Fruit fly (Drosophila melanogaster) whole organism, embryonic: ENCODE results near the gene Hpr1.

Experiments
- Atf3 ChIP-seq: fragments of 200-800 bp; sonication (Bioruptor generic); optimal IDR thresholded peaks from 3 replicates; lab custom pipeline; 2016; ENCODE audit warnings: missing biosample characterization, missing genetic modification characterization
- CG10321 ChIP-seq: fragments of 200-800 bp; sonication (Bioruptor generic); IDR thresholded peaks from 2 replicates; pipeline ENCODE4 v1.3.6; 2022; ENCODE audit warnings: missing biosample characterization, missing genetic modification characterization
- CG11504 ChIP-seq: fragments of 200-800 bp; sonication (Bioruptor generic); optimal IDR thresholded peaks from 3 replicates; lab custom pipeline; 2019; ENCODE audit warnings: missing biosample characterization, mild to moderate bottlenecking, missing genetic modification characterization, moderate library complexity
- CG12104 ChIP-seq: fragments of 200-800 bp; sonication (Bioruptor generic); optimal IDR thresholded peaks from 3 replicates; lab custom pipeline; 2016; ENCODE audit warnings: missing biosample characterization, missing genetic modification characterization
- CG1233 ChIP-seq: fragments of 200-800 bp; sonication (Bioruptor generic); optimal IDR thresholded peaks from 4 replicates; lab custom pipeline; 2018; ENCODE audit warnings: missing biosample characterization, mild to moderate bottlenecking, missing genetic modification characterization
- CG14014 ChIP-seq: fragments of 200-800 bp; sonication (Bioruptor generic); IDR thresholded peaks from 2 replicates; pipeline ENCODE4 v1.3.6; 2022; ENCODE audit warnings: missing biosample characterization, missing genetic modification characterization
- CG14441 ChIP-seq: fragments of 200-800 bp; sonication (Bioruptor generic); IDR thresholded peaks from 2 replicates; pipeline ENCODE4 v1.3.6; 2022; ENCODE audit warnings: missing biosample characterization, missing genetic modification characterization
- CG1529 ChIP-seq: fragments of 200-800 bp; sonication (Bioruptor generic); optimal IDR thresholded peaks from 3 replicates; lab custom pipeline; 2018; ENCODE audit warnings: missing biosample characterization, missing genetic modification characterization
- CG1647 ChIP-seq: fragments of 200-800 bp; sonication (Bioruptor generic); optimal IDR thresholded peaks from 3 replicates; lab custom pipeline; 2016; ENCODE audit warnings: missing biosample characterization, missing genetic modification characterization
- CG18764 ChIP-seq: fragments of 200-800 bp; sonication (Bioruptor generic); optimal IDR thresholded peaks from 3 replicates; lab custom pipeline; 2016; ENCODE audit warnings: missing biosample characterization, missing genetic modification characterization
- CG2202 ChIP-seq: fragments of 200-800 bp; sonication (Bioruptor generic); optimal IDR thresholded peaks from 2 replicates; lab custom pipeline; 2018; ENCODE audit warnings: missing biosample characterization, mild to moderate bottlenecking, missing genetic modification characterization
- CG30020 ChIP-seq: fragments of 200-800 bp; optimal IDR thresholded peaks from 2 replicates; lab custom pipeline; 2019; ENCODE audit warnings: missing biosample characterization, mild to moderate bottlenecking, missing genetic modification characterization, moderate library complexity
- CG31365 ChIP-seq: fragments of 200-800 bp; sonication (Bioruptor generic); optimal IDR thresholded peaks from 2 replicates; lab custom pipeline; 2018; ENCODE audit warnings: missing biosample characterization, mild to moderate bottlenecking, missing genetic modification characterization
- CG31388 ChIP-seq: fragments of 200-800 bp; sonication (Bioruptor generic); optimal IDR thresholded peaks from 2 replicates; lab custom pipeline; 2016; ENCODE audit warnings: missing biosample characterization, missing genetic modification characterization
- CG3163 ChIP-seq: fragments of 200-800 bp; sonication (Bioruptor generic); optimal IDR thresholded peaks from 3 replicates; lab custom pipeline; 2016; ENCODE audit warnings: missing biosample characterization, missing genetic modification characterization
- CG33213 ChIP-seq: fragments of 200-800 bp; sonication (Bioruptor generic); optimal IDR thresholded peaks from 3 replicates; lab custom pipeline; 2016; ENCODE audit warnings: missing biosample characterization, missing genetic modification characterization
- CG5180 ChIP-seq: fragments of 200-800 bp; sonication (Bioruptor generic); optimal IDR thresholded peaks from 3 replicates; lab custom pipeline; 2017; ENCODE audit warnings: missing biosample characterization, missing genetic modification characterization, mild to moderate bottlenecking, moderate library complexity, missing genetic modification reagents
- CG5953 ChIP-seq: fragments of 200-800 bp; sonication (Bioruptor generic); IDR thresholded peaks from 2 replicates; pipeline ENCODE4 v1.3.6; 2022; ENCODE audit warnings: missing biosample characterization, missing genetic modification characterization
- CG7745 ChIP-seq: fragments of 200-800 bp; sonication (Bioruptor generic); optimal IDR thresholded peaks from 2 replicates; lab custom pipeline; 2018; ENCODE audit warnings: missing biosample characterization, mild to moderate bottlenecking, missing genetic modification characterization, moderate library complexity
- E2f2 ChIP-seq: fragments of 200-800 bp; sonication (Bioruptor generic); IDR thresholded peaks from 2 replicates; pipeline ENCODE4 v1.3.6; 2022; ENCODE audit warnings: missing biosample characterization, missing genetic modification characterization
- Eip74EF ChIP-seq, 2 experiments: fragments of 200-800 bp in 1 of 2; fragments of >200 bp in 1 of 2; sonication (Bioruptor generic) in 1 of 2; optimal IDR thresholded peaks; 2 replicates each; lab custom pipeline; 2017 to 2019; ENCODE audit warnings: missing biosample characterization in 2 of 2, missing genetic modification characterization in 2 of 2, mild to moderate bottlenecking in 1 of 2, moderate library complexity in 1 of 2
- H2.0 ChIP-seq: fragments of 200-800 bp; sonication (Bioruptor generic); IDR thresholded peaks from 2 replicates; pipeline ENCODE4 v1.3.6; 2022; ENCODE audit warnings: missing biosample characterization, missing genetic modification characterization
- Lhr ChIP-seq: fragments of 200-800 bp; sonication (Bioruptor generic); optimal IDR thresholded peaks from 3 replicates; lab custom pipeline; 2017; ENCODE audit warnings: mild to moderate bottlenecking, missing biosample characterization, missing genetic modification reagents, missing genetic modification characterization
- Med ChIP-seq: fragments of 200-800 bp; sonication (Bioruptor generic); peaks from one replicate; lab custom pipeline; 2016; ENCODE audit warnings: missing biosample characterization, missing genetic modification characterization, mild to moderate bottlenecking, inconsistent platforms, moderate library complexity
- Mes4 ChIP-seq: fragments of 200-800 bp; sonication (Bioruptor generic); optimal IDR thresholded peaks from 2 replicates; lab custom pipeline; 2016; ENCODE audit warnings: missing biosample characterization, missing genetic modification characterization
- PHDP ChIP-seq: fragments of 200-800 bp; sonication (Bioruptor generic); optimal IDR thresholded peaks from 3 replicates; lab custom pipeline; 2018; ENCODE audit warnings: missing biosample characterization, mild to moderate bottlenecking, missing genetic modification characterization, moderate library complexity
- Ptx1 ChIP-seq: fragments of 200-800 bp; sonication (Bioruptor generic); IDR thresholded peaks from 2 replicates; pipeline ENCODE4 v1.3.6; 2022; ENCODE audit warnings: missing biosample characterization, missing genetic modification characterization
- Sry-δ ChIP-seq: fragments of 200-800 bp; sonication (Bioruptor generic); optimal IDR thresholded peaks from 2 replicates; lab custom pipeline; 2016; ENCODE audit warnings: missing biosample characterization, missing genetic modification characterization
- Xbp1 ChIP-seq: fragments of 200-800 bp; sonication (Bioruptor generic); optimal IDR thresholded peaks from 3 replicates; lab custom pipeline; 2016; ENCODE audit warnings: missing biosample characterization, mild to moderate bottlenecking, missing genetic modification characterization
- ab ChIP-seq: fragments of 200-800 bp; sonication (Bioruptor generic); optimal IDR thresholded peaks from 2 replicates; lab custom pipeline; 2016; ENCODE audit warnings: missing biosample characterization, missing genetic modification characterization
- ara ChIP-seq: fragments of 200-800 bp; sonication (Bioruptor generic); IDR thresholded peaks from 2 replicates; pipeline ENCODE4 v1.3.6; 2022; ENCODE audit warnings: missing biosample characterization, missing genetic modification characterization
- bcd ChIP-seq: fragments of 200-800 bp; sonication (Bioruptor generic); optimal IDR thresholded peaks from 2 replicates; lab custom pipeline; 2017; ENCODE audit warnings: missing biosample characterization, mild to moderate bottlenecking, missing genetic modification characterization
- cato ChIP-seq: fragments of 200-800 bp; sonication (Bioruptor generic); optimal IDR thresholded peaks from 2 replicates; lab custom pipeline; 2016; ENCODE audit warnings: missing biosample characterization, missing genetic modification characterization, borderline replicate concordance
- danr ChIP-seq: fragments of 200-800 bp; sonication (Bioruptor generic); IDR thresholded peaks from 2 replicates; pipeline ENCODE4 v1.3.6; 2022; ENCODE audit warnings: missing biosample characterization, missing genetic modification characterization
- eve ChIP-seq, 2 experiments: fragments of >200 bp; optimal IDR thresholded peaks; 2 replicates each; lab custom pipeline; 2017; ENCODE audit warnings: missing biosample characterization in 2 of 2, missing genetic modification characterization in 2 of 2
- ewg ChIP-seq: fragments of 200-800 bp; sonication (Bioruptor generic); optimal IDR thresholded peaks from 3 replicates; lab custom pipeline; 2017; ENCODE audit warnings: mild to moderate bottlenecking, missing biosample characterization, missing genetic modification reagents, missing genetic modification characterization
- eyg ChIP-seq: fragments of 200-800 bp; sonication (Bioruptor generic); optimal IDR thresholded peaks from 3 replicates; lab custom pipeline; 2016; ENCODE audit warnings: missing biosample characterization, missing genetic modification characterization
- ftz-f1 ChIP-seq: fragments of 200-800 bp; sonication (Bioruptor generic); optimal IDR thresholded peaks from 2 replicates; lab custom pipeline; 2016; ENCODE audit warnings: missing biosample characterization, missing genetic modification characterization
- gsb ChIP-seq: fragments of 200-800 bp; sonication (Bioruptor generic); IDR thresholded peaks from 2 replicates; pipeline ENCODE4 v1.3.6; 2022; ENCODE audit warnings: missing biosample characterization, missing genetic modification characterization
- h ChIP-seq: fragments of >200 bp; optimal IDR thresholded peaks from 2 replicates; lab custom pipeline; 2017
- mirr ChIP-seq: fragments of 200-800 bp; sonication (Bioruptor generic); optimal IDR thresholded peaks from 3 replicates; lab custom pipeline; 2018; ENCODE audit warnings: missing biosample characterization, mild to moderate bottlenecking, missing genetic modification characterization
- nerfin-2 ChIP-seq: fragments of 200-800 bp; sonication (Bioruptor generic); IDR thresholded peaks from 2 replicates; pipeline ENCODE4 v1.3.6; 2022; ENCODE audit warnings: missing biosample characterization, missing genetic modification characterization; ENCODE audit not compliant: partially characterized antibody
- peb ChIP-seq: fragments of 200-800 bp; sonication (Bioruptor generic); IDR thresholded peaks from 2 replicates; pipeline ENCODE4 v1.3.6; 2022; ENCODE audit warnings: missing biosample characterization, missing genetic modification characterization
- phol ChIP-seq: fragments of 200-800 bp; sonication (Bioruptor generic); optimal IDR thresholded peaks from 3 replicates; lab custom pipeline; 2018; ENCODE audit warnings: missing biosample characterization, mild to moderate bottlenecking, missing genetic modification characterization, moderate library complexity
- run ChIP-seq: fragments of 200-800 bp; sonication (Bioruptor generic); optimal IDR thresholded peaks from 3 replicates; lab custom pipeline; 2018; ENCODE audit warnings: missing biosample characterization, mild to moderate bottlenecking, missing genetic modification characterization
- scrt ChIP-seq: fragments of 200-800 bp; sonication (Bioruptor generic); optimal IDR thresholded peaks from 2 replicates; lab custom pipeline; 2018; ENCODE audit warnings: missing biosample characterization, mild to moderate bottlenecking, missing genetic modification characterization, moderate library complexity
- stc ChIP-seq: fragments of 200-800 bp; sonication (Bioruptor generic); IDR thresholded peaks from 2 replicates; pipeline ENCODE4 v1.3.6; 2022; ENCODE audit warnings: missing biosample characterization, missing genetic modification characterization
- tx ChIP-seq: fragments of 200-800 bp; sonication (Bioruptor generic); optimal IDR thresholded peaks from 2 replicates; lab custom pipeline; 2016; ENCODE audit warnings: missing biosample characterization, missing genetic modification characterization
- unpg ChIP-seq: fragments of 200-800 bp; sonication (Bioruptor generic); optimal IDR thresholded peaks from 3 replicates; lab custom pipeline; 2018; ENCODE audit warnings: missing biosample characterization, mild to moderate bottlenecking, missing genetic modification characterization, moderate library complexity
- vnd ChIP-seq: fragments of 200-800 bp; sonication (Bioruptor generic); IDR thresholded peaks from 3 replicates; pipeline ENCODE4 v1.3.6; 2022; ENCODE audit warnings: missing biosample characterization, missing genetic modification characterization; ENCODE audit not compliant: partially characterized antibody
- zen ChIP-seq: fragments of 200-800 bp; sonication (Bioruptor generic); optimal IDR thresholded peaks from 3 replicates; lab custom pipeline; 2018; ENCODE audit warnings: missing biosample characterization, mild to moderate bottlenecking, missing genetic modification characterization, moderate library complexity

Gene Hpr1

dm6 chr3R:5861218-5861902 is 40.1 kb upstream of the Hpr1 start (continued):
- peak; percentile 67 for TF ChIP-seq Med (GFP tag; lab: Kevin White, UChicago)
- TF ChIP-seq eve (GFP tag; optimal IDR thresholded peaks at IDR 0.05; lab: Kevin White, UChicago), result no peak
- TF ChIP-seq CG5180, result no peak
- TF ChIP-seq Atf3, result no peak
- peak; percentile 44 for TF ChIP-seq CG1233 (GFP tag; lab: Kevin White, UChicago)
- no peak for TF ChIP-seq danr (GFP tag; lab: Robert Waterston, UW)
- TF ChIP-seq ab (GFP tag; lab: Kevin White, UChicago), result no peak
- TF ChIP-seq CG30020 (tag; lab: Kevin White, UChicago), result no peak
- no peak for TF ChIP-seq gsb (GFP tag; lab: Robert Waterston, UW)
- TF ChIP-seq tx, result no peak
- no peak for TF ChIP-seq cato (GFP tag; lab: Kevin White, UChicago)
- no peak for TF ChIP-seq run (tag; lab: Kevin White, UChicago)
- peak; percentile 14 for TF ChIP-seq Xbp1 (GFP tag; lab: Kevin White, UChicago)
- no peak for TF ChIP-seq CG31388 (GFP tag; lab: Kevin White, UChicago)
- TF ChIP-seq nerfin-2 (GFP tag; lab: Robert Waterston, UW), result no peak
- peak; percentile 44 for TF ChIP-seq CG14014 (GFP tag; lab: Robert Waterston, UW)
- no peak for TF ChIP-seq CG33213 (GFP tag; lab: Kevin White, UChicago)
- no peak for TF ChIP-seq CG10321 (GFP tag; lab: Robert Waterston, UW)
- TF ChIP-seq unpg, result no peak
- no peak for TF ChIP-seq Mes4
- TF ChIP-seq H2.0 (GFP tag; lab: Robert Waterston, UW), result no peak
- no peak for TF ChIP-seq CG2202 (tag; lab: Kevin White, UChicago)
- TF ChIP-seq peb (GFP tag; lab: Robert Waterston, UW), result no peak
- TF ChIP-seq ara (GFP tag; lab: Robert Waterston, UW), result no peak
- TF ChIP-seq Eip74EF (GFP tag; optimal IDR thresholded peaks at IDR 0.05; lab: Kevin White, UChicago), result no peak
- no peak for TF ChIP-seq E2f2 (GFP tag; lab: Robert Waterston, UW)
- TF ChIP-seq CG12104 (GFP tag; lab: Kevin White, UChicago), result peak; percentile 51
- no peak for TF ChIP-seq Ptx1 (GFP tag; lab: Robert Waterston, UW)
- no peak for TF ChIP-seq CG7745 (tag; lab: Kevin White, UChicago)
- TF ChIP-seq Lhr (GFP tag; lab: Kevin White, UChicago), result no peak
- no peak for TF ChIP-seq stc
- TF ChIP-seq scrt (GFP tag; lab: Kevin White, UChicago), result no peak
- TF ChIP-seq CG11504 (tag; lab: Kevin White, UChicago), result peak; percentile 42
- TF ChIP-seq PHDP (tag; lab: Kevin White, UChicago), result no peak
- no peak for TF ChIP-seq Sry-δ (GFP tag; lab: Kevin White, UChicago)
- TF ChIP-seq vnd (GFP tag; lab: Robert Waterston, UW), result no peak
- TF ChIP-seq CG1529 (GFP tag; lab: Kevin White, UChicago), result no peak
- peak; percentile 48 for TF ChIP-seq bcd (GFP tag; lab: Kevin White, UChicago)
- no peak for TF ChIP-seq ewg (GFP tag; lab: Kevin White, UChicago)
- TF ChIP-seq h (lab: Kevin White, UChicago), result no peak
- TF ChIP-seq CG14441 (GFP tag; lab: Robert Waterston, UW), result no peak
- no peak for TF ChIP-seq CG31365
- TF ChIP-seq CG3163 (GFP tag; lab: Kevin White, UChicago), result no peak
- no peak for TF ChIP-seq phol (tag; lab: Kevin White, UChicago)
- TF ChIP-seq CG5953 (GFP tag; lab: Robert Waterston, UW), result no peak
- TF ChIP-seq ftz-f1 (GFP tag; lab: Kevin White, UChicago), result no peak
- no peak for TF ChIP-seq CG1647 (GFP tag; lab: Kevin White, UChicago)
- TF ChIP-seq eyg, result peak; percentile 8
- no peak for TF ChIP-seq zen
- no peak for TF ChIP-seq CG18764 (GFP tag; lab: Kevin White, UChicago)
- no peak for TF ChIP-seq mirr
